Worm (Caenorhabditis elegans) whole organism, late embryonic: ENCODE data around the gene ufm-1.

Experiments used
- C08G9.2 ChIP-seq: sonication (generic microtip); optimal IDR thresholded peaks from 2 replicates; lab custom pipeline; 2016; ENCODE audit warnings: mild to moderate bottlenecking, missing genetic modification characterization, moderate library complexity, missing compliant biosample characterization
- ama-1 ChIP-seq: fragments of 150-350 bp; optimal IDR thresholded peaks from 2 replicates; lab custom pipeline; 2014
- nfya-1 ChIP-seq: sonication (generic microtip); optimal IDR thresholded peaks from 2 replicates; lab custom pipeline; 2017; ENCODE audit warnings: missing genetic modification characterization, mild to moderate bottlenecking, missing compliant biosample characterization, antibody characterized with exemption, moderate library complexity
- nhr-11 ChIP-seq: fragments of 150-350 bp; optimal IDR thresholded peaks from 2 replicates; lab custom pipeline; 2014; ENCODE audit warnings: missing biosample characterization, missing genetic modification characterization
- pqm-1 ChIP-seq: sonication (generic microtip); optimal IDR thresholded peaks from 2 replicates; lab custom pipeline; 2016; ENCODE audit warnings: missing genetic modification characterization, missing compliant biosample characterization
- tbx-7 ChIP-seq: sonication (generic microtip); optimal IDR thresholded peaks from 2 replicates; lab custom pipeline; 2016; ENCODE audit warnings: missing genotype, missing genetic modification characterization, missing compliant biosample characterization

ce11 chrIII:7894724-7895123, 35.9 kb downstream of the ufm-1 start, which contains the start of gene ZK688.4:
- no peak for TF ChIP-seq C08G9.2 (tag; lab: Kevin White, UChicago)
- no peak for TF ChIP-seq nfya-1 (tag; lab: Kevin White, UChicago)
- no peak for TF ChIP-seq ama-1 (lab: Kevin White, UChicago)
- no peak for TF ChIP-seq pqm-1 (tag; lab: Kevin White, UChicago)
- TF ChIP-seq tbx-7 (tag; lab: Kevin White, UChicago) = no peak
- TF ChIP-seq nhr-11 (tag; lab: Kevin White, UChicago) = no peak
